Worm (Caenorhabditis elegans): Measurements from ENCODE around the gene Y116A8C.29.

DNA sequence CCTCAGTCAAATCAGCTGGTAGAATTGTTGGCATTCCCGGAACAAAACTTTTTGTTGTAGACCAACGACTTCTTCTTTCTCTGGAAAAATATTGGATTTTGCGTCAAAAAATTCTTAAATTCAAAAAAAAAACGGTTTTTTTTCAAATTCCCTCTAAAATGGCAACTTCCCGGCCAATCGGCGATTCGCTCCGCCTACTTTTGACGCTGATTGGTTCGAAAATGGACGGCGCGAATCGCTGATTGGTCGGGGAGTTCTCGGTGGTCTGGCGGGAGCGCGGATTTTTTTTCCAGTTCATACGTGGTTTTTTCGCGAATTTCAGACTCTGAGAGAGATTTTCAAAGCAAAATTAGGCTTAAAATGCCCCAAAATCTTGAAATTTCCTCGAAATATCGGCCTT, 15.0 kb downstream of the Y116A8C.29 start:
- no peak for TF ChIP-seq ama-1 (optimal IDR thresholded peaks at IDR 0.05)
- no peak for TF ChIP-seq nhr-77 (tag; optimal IDR thresholded peaks at IDR 0.05)
- TF ChIP-seq nhr-102 (tag; optimal IDR thresholded peaks at IDR 0.05), result no peak
- TF ChIP-seq zag-1 (tag; optimal IDR thresholded peaks at IDR 0.05), result no peak
- no peak for TF ChIP-seq egl-27 (tag; optimal IDR thresholded peaks at IDR 0.05)
- TF ChIP-seq gei-8 (GFP tag; optimal IDR thresholded peaks at IDR 0.05), result no peak
- no peak for TF ChIP-seq lin-13 (GFP tag; optimal IDR thresholded peaks at IDR 0.05)
- TF ChIP-seq lsy-2 (tag; optimal IDR thresholded peaks at IDR 0.05), result no peak
- TF ChIP-seq tra-1 (GFP tag; IDR thresholded peaks at IDR 0.05), result no peak
- TF ChIP-seq pha-4 (GFP tag; IDR thresholded peaks at IDR 0.05), result no peak
- no peak for TF ChIP-seq pha-4 (tag; optimal IDR thresholded peaks at IDR 0.05)

Data from whole organism, L4 larva.